Fruit fly (Drosophila melanogaster): ENCODE results near the gene fne.

DNA sequence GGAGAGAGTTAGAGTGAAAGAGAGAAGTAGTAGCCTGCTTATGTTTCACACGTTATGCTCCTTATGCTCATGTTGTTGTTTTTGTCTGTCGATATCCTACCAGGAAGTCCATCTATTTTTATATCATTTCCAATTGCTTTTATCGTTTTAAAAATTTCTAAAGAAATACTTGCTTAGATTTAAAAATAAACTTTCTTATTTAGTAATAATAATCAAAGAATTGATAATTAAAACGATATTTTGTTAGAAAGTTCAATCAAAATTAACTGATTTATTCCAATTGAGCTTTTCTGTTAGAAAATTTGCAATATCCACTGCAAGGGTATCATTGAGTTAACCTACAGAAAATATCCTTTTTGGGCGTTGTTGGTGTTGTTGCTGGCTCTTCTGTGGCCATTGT is 47.4 kb upstream of the fne start:
- TF ChIP-seq CG34367 (tag; optimal IDR thresholded peaks at IDR 0.05) = no peak
- TF ChIP-seq CG9948 (tag; optimal IDR thresholded peaks at IDR 0.05) = peak; percentile 7
- no peak for TF ChIP-seq Ets98B (GFP tag; IDR thresholded peaks at IDR 0.05)
- no peak for TF ChIP-seq Pif1B (GFP tag; optimal IDR thresholded peaks at IDR 0.05)
- TF ChIP-seq fd96Ca (GFP tag; IDR thresholded peaks at IDR 0.05) = no peak
- TF ChIP-seq EcR (GFP tag; optimal IDR thresholded peaks at IDR 0.05) = no peak
- TF ChIP-seq rn (GFP tag; IDR thresholded peaks at IDR 0.05) = no peak
- TF ChIP-seq Snoo (tag; optimal IDR thresholded peaks at IDR 0.05) = no peak
- TF ChIP-seq CG14655 (GFP tag; optimal IDR thresholded peaks at IDR 0.05) = peak; percentile 8
- peak; percentile 36 for TF ChIP-seq CG15710 (tag; optimal IDR thresholded peaks at IDR 0.05)
- no peak for TF ChIP-seq gl (tag; optimal IDR thresholded peaks at IDR 0.05)
- TF ChIP-seq D1 (tag; optimal IDR thresholded peaks at IDR 0.05) = no peak

All from whole organism, pupa.